Fruit fly (Drosophila melanogaster) whole organism, embryonic: Measurements from ENCODE around the gene CG12594.

ENCODE experiments used
- CG10366 ChIP-seq: fragments of 200-800 bp; sonication (Bioruptor generic); IDR thresholded peaks from 2 replicates; pipeline ENCODE4 v1.3.6; 2022; ENCODE audit warnings: missing biosample characterization, missing genetic modification characterization
- CG11398 ChIP-seq: fragments of 200-800 bp; sonication (Bioruptor generic); optimal IDR thresholded peaks from 2 replicates; lab custom pipeline; 2016; ENCODE audit warnings: missing biosample characterization, missing genetic modification characterization
- CG12769 ChIP-seq: fragments of 200-800 bp; sonication (Bioruptor generic); optimal IDR thresholded peaks from 2 replicates; lab custom pipeline; 2019; ENCODE audit warnings: missing biosample characterization, mild to moderate bottlenecking, missing genetic modification characterization, moderate library complexity
- CG13624 ChIP-seq: fragments of 200-800 bp; sonication (Bioruptor generic); optimal IDR thresholded peaks from 2 replicates; lab custom pipeline; 2016; ENCODE audit warnings: missing biosample characterization, missing genetic modification characterization
- CG13894 ChIP-seq: fragments of 200-800 bp; sonication (Bioruptor generic); optimal IDR thresholded peaks from 3 replicates; lab custom pipeline; 2018; ENCODE audit warnings: missing biosample characterization, mild to moderate bottlenecking, missing genetic modification characterization, moderate library complexity
- CG1603 ChIP-seq: fragments of 200-800 bp; sonication (Bioruptor generic); optimal IDR thresholded peaks from 2 replicates; lab custom pipeline; 2019; ENCODE audit warnings: missing biosample characterization, mild to moderate bottlenecking, missing genetic modification characterization, moderate library complexity
- CG1647 ChIP-seq: fragments of 200-800 bp; sonication (Bioruptor generic); optimal IDR thresholded peaks from 3 replicates; lab custom pipeline; 2016; ENCODE audit warnings: missing biosample characterization, missing genetic modification characterization
- CG17385 ChIP-seq: fragments of 200-800 bp; sonication (Bioruptor generic); optimal IDR thresholded peaks from 3 replicates; lab custom pipeline; 2018; ENCODE audit warnings: missing biosample characterization, mild to moderate bottlenecking, missing genetic modification characterization
- CG17912 ChIP-seq: fragments of 200-800 bp; sonication (Bioruptor generic); optimal IDR thresholded peaks from 2 replicates; lab custom pipeline; 2018; ENCODE audit warnings: missing biosample characterization, mild to moderate bottlenecking, missing genetic modification characterization
- CG1832 ChIP-seq: fragments of 200-800 bp; sonication (Bioruptor generic); optimal IDR thresholded peaks from 2 replicates; lab custom pipeline; 2017; ENCODE audit warnings: missing biosample characterization, mild to moderate bottlenecking, missing genetic modification characterization, inconsistent platforms
- CG2678 ChIP-seq: fragments of 200-800 bp; sonication (Bioruptor generic); optimal IDR thresholded peaks from 3 replicates; lab custom pipeline; 2019; ENCODE audit warnings: missing biosample characterization, mild to moderate bottlenecking, missing genetic modification characterization, moderate library complexity
- CG2875 ChIP-seq: fragments of 200-800 bp; sonication (Bioruptor generic); optimal IDR thresholded peaks from 2 replicates; lab custom pipeline; 2017; ENCODE audit warnings: missing biosample characterization, mild to moderate bottlenecking, missing genetic modification characterization, missing genetic modification reagents
- CG30020 ChIP-seq: fragments of 200-800 bp; optimal IDR thresholded peaks from 2 replicates; lab custom pipeline; 2019; ENCODE audit warnings: missing biosample characterization, mild to moderate bottlenecking, missing genetic modification characterization, moderate library complexity
- CG30403 ChIP-seq: fragments of 200-800 bp; sonication (Bioruptor generic); optimal IDR thresholded peaks from 3 replicates; lab custom pipeline; 2016; ENCODE audit warnings: missing biosample characterization, missing genetic modification characterization
- CG31441 ChIP-seq: fragments of 200-800 bp; sonication (Bioruptor generic); IDR thresholded peaks from 2 replicates; pipeline ENCODE4 v1.3.6; 2022; ENCODE audit warnings: missing biosample characterization, missing genetic modification characterization
- CG33557 ChIP-seq: fragments of 200-800 bp; sonication (Bioruptor generic); optimal IDR thresholded peaks from 2 replicates; lab custom pipeline; 2019; ENCODE audit warnings: missing biosample characterization, mild to moderate bottlenecking, missing genetic modification characterization, moderate library complexity
- CG34376 ChIP-seq: fragments of 200-800 bp; sonication (Bioruptor generic); optimal IDR thresholded peaks from 2 replicates; lab custom pipeline; 2018; ENCODE audit warnings: missing biosample characterization, mild to moderate bottlenecking, missing genetic modification characterization
- CG3995 ChIP-seq: fragments of 200-800 bp; sonication (Bioruptor generic); optimal IDR thresholded peaks from 3 replicates; lab custom pipeline; 2016; ENCODE audit warnings: missing biosample characterization, missing genetic modification characterization
- CG7556 ChIP-seq: fragments of 200-800 bp; sonication (Bioruptor generic); optimal IDR thresholded peaks from 2 replicates; lab custom pipeline; 2017; ENCODE audit warnings: missing biosample characterization, mild to moderate bottlenecking, missing genetic modification characterization
- CG9727 ChIP-seq: fragments of 200-800 bp; sonication (Bioruptor generic); optimal IDR thresholded peaks from 3 replicates; lab custom pipeline; 2017; ENCODE audit warnings: missing biosample characterization, mild to moderate bottlenecking, missing genetic modification characterization
- Doc2 ChIP-seq: fragments of 200-800 bp; sonication (Bioruptor generic); IDR thresholded peaks from 2 replicates; pipeline ENCODE4 v1.3.6; 2022; ENCODE audit warnings: missing biosample characterization, missing genetic modification characterization
- Dp ChIP-seq: fragments of 200-800 bp; sonication (Bioruptor generic); optimal IDR thresholded peaks from 2 replicates; lab custom pipeline; 2018; ENCODE audit warnings: missing biosample characterization, mild to moderate bottlenecking, missing genetic modification characterization, moderate library complexity
- Ets65A ChIP-seq: fragments of 200-800 bp; sonication (Bioruptor generic); peaks from one replicate; lab custom pipeline; 2016; ENCODE audit warnings: missing biosample characterization, missing genetic modification characterization
- Fer3 ChIP-seq: fragments of 200-800 bp; sonication (Bioruptor generic); optimal IDR thresholded peaks from 2 replicates; lab custom pipeline; 2018; ENCODE audit warnings: missing biosample characterization, mild to moderate bottlenecking, missing genetic modification characterization, moderate library complexity
- HHEX ChIP-seq: fragments of 200-800 bp; sonication (Bioruptor generic); optimal IDR thresholded peaks from 3 replicates; lab custom pipeline; 2017; ENCODE audit warnings: missing biosample characterization, mild to moderate bottlenecking, missing genetic modification characterization, missing genetic modification reagents
- MTF-1 ChIP-seq: fragments of 200-800 bp; sonication (Bioruptor generic); optimal IDR thresholded peaks from 2 replicates; lab custom pipeline; 2018; ENCODE audit warnings: missing biosample characterization, mild to moderate bottlenecking, missing genetic modification characterization, borderline replicate concordance
- Med ChIP-seq: fragments of 200-800 bp; sonication (Bioruptor generic); peaks from one replicate; lab custom pipeline; 2016; ENCODE audit warnings: missing biosample characterization, missing genetic modification characterization, mild to moderate bottlenecking, inconsistent platforms, moderate library complexity
- Myb ChIP-seq: fragments of 200-800 bp; sonication (Bioruptor generic); optimal IDR thresholded peaks from 2 replicates; lab custom pipeline; 2016; ENCODE audit warnings: missing biosample characterization, missing genetic modification characterization
- Oaz ChIP-seq: fragments of 200-800 bp; sonication (Bioruptor generic); IDR thresholded peaks from 2 replicates; pipeline ENCODE4 v1.3.6; 2022; ENCODE audit warnings: missing biosample characterization, missing genetic modification characterization
- Sry-δ ChIP-seq: fragments of 200-800 bp; sonication (Bioruptor generic); optimal IDR thresholded peaks from 2 replicates; lab custom pipeline; 2016; ENCODE audit warnings: missing biosample characterization, missing genetic modification characterization
- Stat92E ChIP-seq, 3 experiments: fragments of >200 bp in 2 of 3; fragments of 200-800 bp in 1 of 3; sonication (Bioruptor generic) in 1 of 3; optimal IDR thresholded peaks; 2 replicates each; lab custom pipeline; 2017 to 2019; ENCODE audit warnings: missing biosample characterization in 3 of 3, missing genetic modification characterization in 3 of 3, mild to moderate bottlenecking in 1 of 3, moderate library complexity in 1 of 3
- Xbp1 ChIP-seq: fragments of 200-800 bp; sonication (Bioruptor generic); optimal IDR thresholded peaks from 3 replicates; lab custom pipeline; 2016; ENCODE audit warnings: missing biosample characterization, mild to moderate bottlenecking, missing genetic modification characterization
- ac ChIP-seq: fragments of 200-800 bp; sonication (Bioruptor generic); optimal IDR thresholded peaks from 3 replicates; lab custom pipeline; 2017; ENCODE audit warnings: missing biosample characterization, mild to moderate bottlenecking, missing genetic modification characterization
- ara ChIP-seq: fragments of 200-800 bp; sonication (Bioruptor generic); IDR thresholded peaks from 2 replicates; pipeline ENCODE4 v1.3.6; 2022; ENCODE audit warnings: missing biosample characterization, missing genetic modification characterization
- crp ChIP-seq, 2 experiments: fragments of 200-800 bp; sonication (Bioruptor generic); optimal IDR thresholded peaks; 2 replicates in 1 of 2; 3 replicates in 1 of 2; lab custom pipeline; 2017; ENCODE audit warnings: missing biosample characterization in 2 of 2, missing genetic modification characterization in 2 of 2, mild to moderate bottlenecking in 1 of 2, moderate library complexity in 1 of 2
- cwo ChIP-seq: fragments of 200-800 bp; sonication (Bioruptor generic); optimal IDR thresholded peaks from 3 replicates; lab custom pipeline; 2017; ENCODE audit warnings: missing biosample characterization, missing genetic modification characterization, mild to moderate bottlenecking, moderate library complexity, missing genetic modification reagents
- fd102C ChIP-seq: fragments of 200-800 bp; sonication (Bioruptor generic); optimal IDR thresholded peaks from 2 replicates; lab custom pipeline; 2018; ENCODE audit warnings: missing biosample characterization, mild to moderate bottlenecking, missing genetic modification characterization, moderate library complexity
- insv ChIP-seq, 2 experiments: fragments of 200-800 bp; sonication (Bioruptor generic); optimal IDR thresholded peaks; 3 replicates each; lab custom pipeline; 2016 to 2018; ENCODE audit warnings: missing biosample characterization in 2 of 2, missing genetic modification characterization in 2 of 2
- kay ChIP-seq: fragments of 200-800 bp; sonication (Bioruptor generic); optimal IDR thresholded peaks from 2 replicates; lab custom pipeline; 2016; ENCODE audit warnings: missing biosample characterization, missing genetic modification characterization
- lbe ChIP-seq: fragments of 200-800 bp; sonication (Bioruptor generic); optimal IDR thresholded peaks from 2 replicates; lab custom pipeline; 2016; ENCODE audit warnings: missing biosample characterization, mild to moderate bottlenecking, missing genetic modification characterization
- luna ChIP-seq: fragments of 200-800 bp; sonication (Bioruptor generic); optimal IDR thresholded peaks from 2 replicates; lab custom pipeline; 2016; ENCODE audit warnings: missing biosample characterization, missing genetic modification characterization
- p53 ChIP-seq: fragments of 200-800 bp; sonication (Bioruptor generic); optimal IDR thresholded peaks from 2 replicates; lab custom pipeline; 2016; ENCODE audit warnings: missing biosample characterization, missing genetic modification characterization
- pfk ChIP-seq: fragments of 200-800 bp; sonication (Bioruptor generic); optimal IDR thresholded peaks from 2 replicates; lab custom pipeline; 2018; ENCODE audit warnings: missing biosample characterization, mild to moderate bottlenecking, missing genetic modification characterization, moderate library complexity
- salm ChIP-seq: fragments of 200-800 bp; sonication (Bioruptor generic); optimal IDR thresholded peaks from 2 replicates; lab custom pipeline; 2018; ENCODE audit warnings: missing biosample characterization, mild to moderate bottlenecking, missing genetic modification characterization
- sug ChIP-seq: fragments of 200-800 bp; optimal IDR thresholded peaks from 2 replicates; lab custom pipeline; 2019; ENCODE audit warnings: missing biosample characterization, mild to moderate bottlenecking, missing genetic modification characterization, moderate library complexity
- toy ChIP-seq: fragments of 200-800 bp; sonication (Bioruptor generic); IDR thresholded peaks from 2 replicates; pipeline ENCODE4 v1.3.6; 2022; ENCODE audit warnings: missing biosample characterization, missing genetic modification characterization
- twi ChIP-seq: fragments of 200-800 bp; optimal IDR thresholded peaks from 2 replicates; lab custom pipeline; 2019; ENCODE audit warnings: missing biosample characterization, mild to moderate bottlenecking, missing genetic modification characterization, moderate library complexity
- unc-4 ChIP-seq: fragments of 200-800 bp; sonication (Bioruptor generic); IDR thresholded peaks from 2 replicates; pipeline ENCODE4 v1.3.6; 2022; ENCODE audit warnings: missing biosample characterization, missing genetic modification characterization; ENCODE audit not compliant: partially characterized antibody
- wek ChIP-seq: fragments of 200-800 bp; sonication (Bioruptor generic); optimal IDR thresholded peaks from 3 replicates; lab custom pipeline; 2018; ENCODE audit warnings: missing biosample characterization, mild to moderate bottlenecking, missing genetic modification characterization, moderate library complexity

Gene CG12594

DNA sequence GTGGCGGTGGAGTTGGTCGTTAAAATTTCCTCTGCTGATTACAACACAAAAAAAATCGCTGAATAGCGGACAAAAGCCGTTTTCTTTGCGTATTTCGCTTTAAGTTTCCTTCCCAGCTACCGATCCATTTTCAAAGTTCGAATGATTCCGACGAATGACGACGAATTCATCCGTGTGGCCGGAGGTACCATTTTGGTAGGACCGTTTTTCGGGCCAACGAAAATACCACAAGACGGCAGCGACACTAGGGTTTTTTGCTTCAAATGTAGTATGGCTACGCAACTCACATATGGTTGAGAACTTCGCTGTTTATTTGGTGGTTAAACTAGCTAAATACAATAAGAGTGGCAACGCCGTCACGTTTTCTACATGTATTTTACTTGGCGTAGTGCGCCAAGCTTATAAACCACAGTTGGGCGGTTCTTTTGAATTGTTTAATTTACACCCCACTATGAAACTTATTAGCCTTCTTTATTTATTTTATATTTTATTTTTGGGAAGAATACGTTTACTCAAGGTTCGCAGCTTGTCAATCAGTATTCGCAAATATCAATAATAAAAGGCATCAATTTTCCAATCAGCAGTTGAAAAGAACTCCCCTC lies 42.8 kb downstream of the CG12594 start, which contains the start of gene Lk6 (continued):
- TF ChIP-seq CG10366 (GFP tag; lab: Robert Waterston, UW) (no peak), lbe (GFP tag; lab: Kevin White, UChicago) (peak; percentile 67), CG1832 (GFP tag; lab: Kevin White, UChicago) (no peak), CG11398 (GFP tag; lab: Kevin White, UChicago) (no peak), CG2875 (peak; percentile 27), ara (no peak), CG17912 (peak; percentile 60), fd102C (GFP tag; lab: Kevin White, UChicago) (peak; percentile 14), MTF-1 (GFP tag; lab: Kevin White, UChicago) (peak; percentile 45), Sry-δ (GFP tag; lab: Kevin White, UChicago) (peak; percentile 67), p53 (GFP tag; lab: Kevin White, UChicago) (peak; percentile 25), CG2678 (tag; lab: Kevin White, UChicago) (peak; percentile 50), CG1603 (tag; lab: Kevin White, UChicago) (peak; percentile 92), CG7556 (GFP tag; lab: Kevin White, UChicago) (peak; percentile 25), insv (GFP tag; optimal IDR thresholded peaks at IDR 0.05; lab: Kevin White, UChicago) (peak in 1 of 2 experiments; percentile 76), Myb (GFP tag; lab: Kevin White, UChicago) (peak; percentile 82), CG13624 (GFP tag; lab: Kevin White, UChicago) (peak; percentile 60), ac (no peak), Stat92E (GFP tag; optimal IDR thresholded peaks at IDR 0.05; lab: Kevin White, UChicago) (peak in 1 of 3 experiments; percentile 91), CG12769 (tag; lab: Kevin White, UChicago) (peak; percentile 80), Doc2 (GFP tag; lab: Robert Waterston, UW) (no peak), wek (GFP tag; lab: Kevin White, UChicago) (peak; percentile 64), CG3995 (no peak), twi (tag; lab: Kevin White, UChicago) (peak; percentile 9), Xbp1 (GFP tag; lab: Kevin White, UChicago) (peak; percentile 28), Oaz (GFP tag; lab: Robert Waterston, UW) (no peak), CG30020 (peak; percentile 30), CG33557 (peak; percentile 28), kay (GFP tag; lab: Kevin White, UChicago) (peak; percentile 10), Ets65A (GFP tag; lab: Kevin White, UChicago) (peak; percentile 92), sug (tag; lab: Kevin White, UChicago) (peak; percentile 67), crp (GFP tag; optimal IDR thresholded peaks at IDR 0.05; lab: Kevin White, UChicago) (peak in 1 of 2 experiments; percentile 25), Dp (GFP tag; lab: Kevin White, UChicago) (peak; percentile 99), pfk (peak; percentile 43), toy (GFP tag; lab: Robert Waterston, UW) (no peak), salm (tag; lab: Kevin White, UChicago) (peak; percentile 45), CG30403 (GFP tag; lab: Kevin White, UChicago) (peak; percentile 25), CG1647 (GFP tag; lab: Kevin White, UChicago) (peak; percentile 5), CG13894 (tag; lab: Kevin White, UChicago) (peak; percentile 87), CG34376 (GFP tag; lab: Kevin White, UChicago) (peak; percentile 93), luna (GFP tag; lab: Kevin White, UChicago) (peak; percentile 52), CG17385 (GFP tag; lab: Kevin White, UChicago) (peak; percentile 61), unc-4 (GFP tag; lab: Robert Waterston, UW) (no peak), Med (GFP tag; lab: Kevin White, UChicago) (peak; percentile 96), Fer3 (tag; lab: Kevin White, UChicago) (peak; percentile 3), CG9727 (GFP tag; lab: Kevin White, UChicago) (peak; percentile 70), CG31441 (no peak), HHEX (GFP tag; lab: Kevin White, UChicago) (peak; percentile 61), cwo (GFP tag; lab: Kevin White, UChicago) (peak; percentile 10)
